Fruit fly (Drosophila melanogaster) whole organism, embryonic: Measurements from ENCODE around the gene Polr2I.
A peak's percentile ranks its signal among the peaks of the same experiment; 100 is the strongest.

Experiments
- CG10209 ChIP-seq: fragments of 200-800 bp; sonication (Bioruptor generic); optimal IDR thresholded peaks from 3 replicates; lab custom pipeline; 2017; ENCODE audit warnings: missing biosample characterization, mild to moderate bottlenecking, missing genetic modification characterization, missing genetic modification reagents
- CG10321 ChIP-seq: fragments of 200-800 bp; sonication (Bioruptor generic); IDR thresholded peaks from 2 replicates; pipeline ENCODE4 v1.3.6; 2022; ENCODE audit warnings: missing biosample characterization, missing genetic modification characterization
- CG10462 ChIP-seq: fragments of 200-800 bp; sonication (Bioruptor generic); optimal IDR thresholded peaks from 2 replicates; lab custom pipeline; 2016; ENCODE audit warnings: missing biosample characterization, missing genetic modification characterization
- CG10543 ChIP-seq: fragments of 200-800 bp; sonication (Bioruptor generic); optimal IDR thresholded peaks from 3 replicates; lab custom pipeline; 2017; ENCODE audit warnings: missing biosample characterization, mild to moderate bottlenecking, missing genetic modification characterization, moderate library complexity
- CG10654 ChIP-seq: fragments of 200-800 bp; sonication (Bioruptor generic); optimal IDR thresholded peaks from 2 replicates; lab custom pipeline; 2016; ENCODE audit warnings: missing biosample characterization, missing genetic modification characterization
- CG11247 ChIP-seq: fragments of 200-800 bp; sonication (Bioruptor generic); IDR thresholded peaks from 2 replicates; pipeline ENCODE4 v1.3.6; 2022; ENCODE audit warnings: missing biosample characterization, missing genetic modification characterization
- CG11504 ChIP-seq: fragments of 200-800 bp; sonication (Bioruptor generic); optimal IDR thresholded peaks from 3 replicates; lab custom pipeline; 2019; ENCODE audit warnings: missing biosample characterization, mild to moderate bottlenecking, missing genetic modification characterization, moderate library complexity
- CG11723 ChIP-seq: fragments of 200-800 bp; sonication (Bioruptor generic); optimal IDR thresholded peaks from 2 replicates; lab custom pipeline; 2017; ENCODE audit warnings: missing biosample characterization, mild to moderate bottlenecking, missing genetic modification characterization
- CG12071 ChIP-seq: fragments of 200-800 bp; sonication (Bioruptor generic); optimal IDR thresholded peaks from 3 replicates; lab custom pipeline; 2018; ENCODE audit warnings: missing biosample characterization, mild to moderate bottlenecking, missing genetic modification characterization
- CG12155 ChIP-seq: fragments of 200-800 bp; sonication (Bioruptor generic); optimal IDR thresholded peaks from 3 replicates; lab custom pipeline; 2016; ENCODE audit warnings: missing biosample characterization, missing genetic modification characterization
- CG12219 ChIP-seq: fragments of 200-800 bp; sonication (Bioruptor generic); optimal IDR thresholded peaks from 3 replicates; lab custom pipeline; 2018; ENCODE audit warnings: missing biosample characterization, mild to moderate bottlenecking, missing genetic modification characterization
- CG15073 ChIP-seq: fragments of 200-800 bp; sonication (Bioruptor generic); optimal IDR thresholded peaks from 2 replicates; lab custom pipeline; 2016; ENCODE audit warnings: missing biosample characterization, missing genetic modification characterization
- CG15601 ChIP-seq: fragments of 200-800 bp; sonication (Bioruptor generic); optimal IDR thresholded peaks from 3 replicates; lab custom pipeline; 2019; ENCODE audit warnings: missing biosample characterization, mild to moderate bottlenecking, missing genetic modification characterization, moderate library complexity
- CG18764 ChIP-seq: fragments of 200-800 bp; sonication (Bioruptor generic); optimal IDR thresholded peaks from 3 replicates; lab custom pipeline; 2016; ENCODE audit warnings: missing biosample characterization, missing genetic modification characterization
- CG2199 ChIP-seq: fragments of 200-800 bp; sonication (Bioruptor generic); IDR thresholded peaks from 3 replicates; pipeline ENCODE4 v1.3.6; 2022; ENCODE audit warnings: missing biosample characterization, missing genetic modification characterization
- CG3995 ChIP-seq: fragments of 200-800 bp; sonication (Bioruptor generic); optimal IDR thresholded peaks from 3 replicates; lab custom pipeline; 2016; ENCODE audit warnings: missing biosample characterization, missing genetic modification characterization
- CG6791 ChIP-seq: fragments of 200-800 bp; sonication (Bioruptor generic); IDR thresholded peaks from 3 replicates; pipeline ENCODE4 v1.3.6; 2022; ENCODE audit warnings: missing biosample characterization, missing genetic modification characterization; ENCODE audit not compliant: partially characterized antibody
- CG8765 ChIP-seq: fragments of 200-800 bp; sonication (Bioruptor generic); IDR thresholded peaks from 2 replicates; pipeline ENCODE4 v1.3.6; 2022; ENCODE audit warnings: missing biosample characterization, missing genetic modification characterization
- D19B ChIP-seq: fragments of 200-800 bp; sonication (Bioruptor generic); optimal IDR thresholded peaks from 2 replicates; lab custom pipeline; 2017; ENCODE audit warnings: missing biosample characterization, mild to moderate bottlenecking, missing genetic modification characterization
- Deaf1 ChIP-seq: fragments of 200-800 bp; optimal IDR thresholded peaks from 3 replicates; lab custom pipeline; 2019; ENCODE audit warnings: missing biosample characterization, mild to moderate bottlenecking, missing genetic modification characterization, moderate library complexity
- Doc2 ChIP-seq: fragments of 200-800 bp; sonication (Bioruptor generic); IDR thresholded peaks from 2 replicates; pipeline ENCODE4 v1.3.6; 2022; ENCODE audit warnings: missing biosample characterization, missing genetic modification characterization
- Drgx ChIP-seq: fragments of 200-800 bp; sonication (Bioruptor generic); IDR thresholded peaks from 2 replicates; pipeline ENCODE4 v1.3.6; 2022; ENCODE audit warnings: missing biosample characterization, missing genetic modification characterization
- ERR ChIP-seq: fragments of 200-800 bp; sonication (Bioruptor generic); optimal IDR thresholded peaks from 2 replicates; lab custom pipeline; 2016; ENCODE audit warnings: missing biosample characterization, missing genetic modification characterization
- HHEX ChIP-seq: fragments of 200-800 bp; sonication (Bioruptor generic); optimal IDR thresholded peaks from 3 replicates; lab custom pipeline; 2017; ENCODE audit warnings: missing biosample characterization, mild to moderate bottlenecking, missing genetic modification characterization, missing genetic modification reagents
- Hand ChIP-seq: fragments of 200-800 bp; sonication (Bioruptor generic); optimal IDR thresholded peaks from 2 replicates; lab custom pipeline; 2017; ENCODE audit warnings: mild to moderate bottlenecking, missing biosample characterization, missing genetic modification reagents, missing genetic modification characterization
- HmgD ChIP-seq: fragments of 200-800 bp; sonication (Bioruptor generic); optimal IDR thresholded peaks from 3 replicates; lab custom pipeline; 2016; ENCODE audit warnings: missing biosample characterization, missing genetic modification characterization
- HmgZ ChIP-seq: fragments of 200-800 bp; sonication (Bioruptor generic); optimal IDR thresholded peaks from 2 replicates; lab custom pipeline; 2018; ENCODE audit warnings: missing biosample characterization, mild to moderate bottlenecking, missing genetic modification characterization
- Taf1 ChIP-seq: fragments of 200-800 bp; sonication (Bioruptor generic); IDR thresholded peaks from 2 replicates; pipeline ENCODE4 v1.3.6; 2022; ENCODE audit warnings: missing biosample characterization, missing genetic modification characterization
- Usf ChIP-seq: fragments of 200-800 bp; sonication (Bioruptor generic); optimal IDR thresholded peaks from 2 replicates; lab custom pipeline; 2017; ENCODE audit warnings: missing genotype, missing biosample characterization, missing genetic modification characterization
- ato ChIP-seq: fragments of 200-800 bp; sonication (Bioruptor generic); IDR thresholded peaks from 2 replicates; pipeline ENCODE4 v1.3.6; 2022; ENCODE audit warnings: missing biosample characterization, missing genetic modification characterization; ENCODE audit not compliant: partially characterized antibody
- bowl ChIP-seq: fragments of 200-800 bp; sonication (Bioruptor generic); IDR thresholded peaks from 2 replicates; pipeline ENCODE4 v1.3.6; 2022; ENCODE audit warnings: missing biosample characterization, missing genetic modification characterization
- cas ChIP-seq: fragments of 200-800 bp; sonication (Bioruptor generic); IDR thresholded peaks from 2 replicates; pipeline ENCODE4 v1.3.6; 2022; ENCODE audit warnings: missing biosample characterization, missing genetic modification characterization
- dan ChIP-seq: fragments of 200-800 bp; sonication (Bioruptor generic); IDR thresholded peaks from 2 replicates; pipeline ENCODE4 v1.3.6; 2022; ENCODE audit warnings: missing biosample characterization, missing genetic modification characterization
- disco-r ChIP-seq: fragments of 200-800 bp; sonication (Bioruptor generic); optimal IDR thresholded peaks from 2 replicates; lab custom pipeline; 2016; ENCODE audit warnings: missing biosample characterization, missing genetic modification characterization
- grau ChIP-seq: fragments of 200-800 bp; optimal IDR thresholded peaks from 3 replicates; lab custom pipeline; 2019; ENCODE audit warnings: missing biosample characterization, mild to moderate bottlenecking, missing genetic modification characterization, moderate library complexity
- h ChIP-seq: fragments of >200 bp; optimal IDR thresholded peaks from 2 replicates; lab custom pipeline; 2017
- ham ChIP-seq: fragments of 200-800 bp; sonication (Bioruptor generic); IDR thresholded peaks from 2 replicates; pipeline ENCODE4 v1.3.6; 2022; ENCODE audit warnings: missing biosample characterization, missing genetic modification characterization
- luna ChIP-seq: fragments of 200-800 bp; sonication (Bioruptor generic); optimal IDR thresholded peaks from 2 replicates; lab custom pipeline; 2016; ENCODE audit warnings: missing biosample characterization, missing genetic modification characterization
- mam ChIP-seq: fragments of 200-800 bp; sonication (Bioruptor generic); optimal IDR thresholded peaks from 3 replicates; lab custom pipeline; 2016; ENCODE audit warnings: missing biosample characterization, missing genetic modification characterization
- nau ChIP-seq: fragments of 200-800 bp; sonication (Bioruptor generic); optimal IDR thresholded peaks from 3 replicates; lab custom pipeline; 2017; ENCODE audit warnings: missing biosample characterization, mild to moderate bottlenecking, missing genetic modification characterization, missing genetic modification reagents
- pb ChIP-seq: fragments of 200-800 bp; sonication (Bioruptor generic); optimal IDR thresholded peaks from 3 replicates; lab custom pipeline; 2016; ENCODE audit warnings: missing biosample characterization, missing genetic modification characterization
- rib ChIP-seq: fragments of 200-800 bp; sonication (Bioruptor generic); IDR thresholded peaks from 2 replicates; pipeline ENCODE4 v1.3.6; 2022; ENCODE audit warnings: missing biosample characterization, missing genetic modification characterization
- stwl ChIP-seq: fragments of 200-800 bp; sonication (Bioruptor generic); optimal IDR thresholded peaks from 3 replicates; lab custom pipeline; 2018; ENCODE audit warnings: missing biosample characterization, mild to moderate bottlenecking, missing genetic modification characterization, moderate library complexity
- tio ChIP-seq: fragments of 200-800 bp; sonication (Bioruptor generic); optimal IDR thresholded peaks from 2 replicates; lab custom pipeline; 2017; ENCODE audit warnings: missing biosample characterization, missing genetic modification characterization, inconsistent platforms
- tna ChIP-seq: fragments of 200-800 bp; sonication (Bioruptor generic); IDR thresholded peaks from 2 replicates; pipeline ENCODE4 v1.3.6; 2022; ENCODE audit warnings: missing biosample characterization, missing genetic modification characterization; ENCODE audit not compliant: partially characterized antibody
- toy ChIP-seq: fragments of 200-800 bp; sonication (Bioruptor generic); IDR thresholded peaks from 2 replicates; pipeline ENCODE4 v1.3.6; 2022; ENCODE audit warnings: missing biosample characterization, missing genetic modification characterization
- ttk ChIP-seq: fragments of 200-800 bp; sonication (Bioruptor generic); IDR thresholded peaks from 2 replicates; pipeline ENCODE4 v2.1.2; 2022; ENCODE audit warnings: missing biosample characterization, missing genetic modification characterization
- usp ChIP-seq: fragments of >200 bp; optimal IDR thresholded peaks from 2 replicates; lab custom pipeline; 2017; ENCODE audit warnings: missing biosample characterization, missing genetic modification characterization
- wek ChIP-seq: fragments of 200-800 bp; sonication (Bioruptor generic); optimal IDR thresholded peaks from 3 replicates; lab custom pipeline; 2018; ENCODE audit warnings: missing biosample characterization, mild to moderate bottlenecking, missing genetic modification characterization, moderate library complexity

The Polr2I gene

DNA sequence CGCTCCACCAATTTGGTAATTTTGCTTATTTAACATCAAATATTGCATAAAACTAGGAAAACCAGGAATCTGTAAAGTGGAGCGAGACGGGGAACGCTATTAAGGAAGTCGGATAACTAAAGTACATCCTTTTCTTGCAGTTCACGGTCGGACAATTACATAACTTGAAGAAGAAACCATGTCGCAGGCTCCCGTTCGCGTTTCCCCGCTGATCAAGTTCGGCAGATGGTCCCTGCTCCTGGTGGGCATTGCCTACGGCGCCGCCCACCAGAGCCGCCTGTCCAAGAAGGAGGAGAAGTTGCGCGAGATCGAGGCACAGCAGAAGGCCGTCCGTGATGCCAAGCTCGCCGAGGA, 18.2 kb downstream of the Polr2I start (continued):
- TF ChIP-seq ham (GFP tag; lab: Robert Waterston, UW) (no peak), tna (GFP tag; lab: Robert Waterston, UW) (peak; percentile 49; the same call in 1 of the 2 replicates), pb (GFP tag; lab: Kevin White, UChicago) (no peak), CG2199 (GFP tag; lab: Robert Waterston, UW) (no peak), D19B (GFP tag; lab: Kevin White, UChicago) (no peak), Drgx (GFP tag; lab: Robert Waterston, UW) (no peak), Deaf1 (tag; lab: Kevin White, UChicago) (no peak)

DNA sequence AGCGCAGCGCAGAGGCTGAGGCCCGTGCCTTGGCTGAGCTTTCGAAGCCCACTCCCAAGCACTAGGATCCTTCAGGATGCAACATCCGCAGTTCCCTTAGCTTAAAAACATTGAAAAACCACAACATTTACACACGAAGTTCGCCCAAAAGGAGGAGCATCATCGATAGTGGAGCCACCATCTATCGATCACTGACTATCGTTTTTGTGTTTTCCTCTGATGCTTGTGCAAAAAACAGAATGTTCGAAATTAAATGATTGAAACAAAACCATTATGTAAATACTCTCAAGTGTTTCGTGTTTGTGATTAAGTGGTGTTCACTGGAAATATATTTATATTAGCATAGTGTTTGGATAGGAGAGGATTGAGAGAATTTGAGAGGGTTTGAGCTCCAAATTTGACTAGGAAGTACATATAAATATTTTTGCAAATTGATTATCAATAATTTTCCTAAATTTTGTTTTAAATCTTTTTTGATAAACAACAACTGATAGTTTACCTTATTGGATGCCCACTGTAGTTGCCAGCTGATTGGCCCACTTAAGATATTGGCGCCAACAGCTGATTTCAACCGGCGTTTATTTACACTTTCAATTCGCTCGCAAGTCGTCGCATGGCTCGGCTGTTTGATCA, 18.7 kb downstream of the Polr2I start, which contains the start of gene spn-B:
Gene spn-B, plus strand, starts transcription at position 580 of the 633 bp plus-strand sequence.
- TF ChIP-seq CG15073 (GFP tag; lab: Kevin White, UChicago), result no peak
- no peak for TF ChIP-seq dan (GFP tag; lab: Robert Waterston, UW)
- TF ChIP-seq rib (GFP tag; lab: Robert Waterston, UW), result peak; percentile 15; the same call in 1 of the 2 replicates
- no peak for TF ChIP-seq Doc2 (GFP tag; lab: Robert Waterston, UW)
- TF ChIP-seq Hand (GFP tag; lab: Kevin White, UChicago), result peak; percentile 46
- TF ChIP-seq usp (GFP tag; lab: Kevin White, UChicago), result no peak
- TF ChIP-seq grau (tag; lab: Kevin White, UChicago), result peak; percentile 98
- 0 out of 2 replicates have a peak, but pooled peaks have one; percentile 38 for TF ChIP-seq bowl (GFP tag; lab: Robert Waterston, UW)
- peak; percentile 100 for TF ChIP-seq CG15601
- 0 out of 2 replicates have a peak, but pooled peaks have one; percentile 25 for TF ChIP-seq toy (GFP tag; lab: Robert Waterston, UW)
- peak; percentile 58 for TF ChIP-seq mam (GFP tag; lab: Kevin White, UChicago)
- peak; percentile 79 for TF ChIP-seq CG11504 (tag; lab: Kevin White, UChicago)
- TF ChIP-seq CG11723, result peak; percentile 53
- TF ChIP-seq HHEX (GFP tag; lab: Kevin White, UChicago), result peak; percentile 77
- TF ChIP-seq Usf (GFP tag; lab: Kevin White, UChicago), result peak; percentile 25
- peak; percentile 44 for TF ChIP-seq CG12071 (GFP tag; lab: Kevin White, UChicago)
- peak; percentile 15; the same call in 1 of the 2 replicates for TF ChIP-seq CG8765 (GFP tag; lab: Robert Waterston, UW)
- TF ChIP-seq pb (GFP tag; lab: Kevin White, UChicago), result peak; percentile 49
- TF ChIP-seq CG3995 (GFP tag; lab: Kevin White, UChicago), result peak; percentile 29
- TF ChIP-seq disco-r (GFP tag; lab: Kevin White, UChicago), result peak; percentile 22
- no peak for TF ChIP-seq ato (GFP tag; lab: Robert Waterston, UW)
- TF ChIP-seq CG10543 (GFP tag; lab: Kevin White, UChicago), result peak; percentile 61
- TF ChIP-seq HmgD (GFP tag; lab: Kevin White, UChicago), result no peak
- TF ChIP-seq luna (GFP tag; lab: Kevin White, UChicago), result no peak
- peak; percentile 79 for TF ChIP-seq CG10209 (GFP tag; lab: Kevin White, UChicago)
- no peak for TF ChIP-seq h (lab: Kevin White, UChicago)
- no peak for TF ChIP-seq tio
- TF ChIP-seq CG18764, result peak; percentile 59
- peak; percentile 39; the same call in 1 of the 2 replicates for TF ChIP-seq CG11247 (GFP tag; lab: Robert Waterston, UW)
- no peak for TF ChIP-seq nau (GFP tag; lab: Kevin White, UChicago)
- TF ChIP-seq stwl, result peak; percentile 19
- 0 out of 3 replicates have a peak, but pooled peaks have one; percentile 7 for TF ChIP-seq CG6791 (GFP tag; lab: Robert Waterston, UW)
- TF ChIP-seq ttk (GFP tag; lab: Robert Waterston, UW), result 0 out of 2 replicates have a peak, but pooled peaks have one; percentile 28
- TF ChIP-seq HmgZ (tag; lab: Kevin White, UChicago), result peak; percentile 70
- no peak for TF ChIP-seq Taf1 (GFP tag; lab: Robert Waterston, UW)
- peak; percentile 46 for TF ChIP-seq CG10654 (GFP tag; lab: Kevin White, UChicago)
- no peak for TF ChIP-seq wek (GFP tag; lab: Kevin White, UChicago)
- TF ChIP-seq ERR (GFP tag; lab: Kevin White, UChicago), result no peak
- TF ChIP-seq CG10321 (GFP tag; lab: Robert Waterston, UW), result no peak; the same call in 1 of the 2 replicates
- TF ChIP-seq CG10462 (GFP tag; lab: Kevin White, UChicago), result peak; percentile 69
- peak; percentile 71 for TF ChIP-seq CG12219 (GFP tag; lab: Kevin White, UChicago)
- no peak for TF ChIP-seq cas (GFP tag; lab: Robert Waterston, UW)
- peak; percentile 63 for TF ChIP-seq CG12155 (GFP tag; lab: Kevin White, UChicago)
